Fruit fly (Drosophila melanogaster): ENCODE measurements around the gene CG5828.

The CG5828 gene

DNA sequence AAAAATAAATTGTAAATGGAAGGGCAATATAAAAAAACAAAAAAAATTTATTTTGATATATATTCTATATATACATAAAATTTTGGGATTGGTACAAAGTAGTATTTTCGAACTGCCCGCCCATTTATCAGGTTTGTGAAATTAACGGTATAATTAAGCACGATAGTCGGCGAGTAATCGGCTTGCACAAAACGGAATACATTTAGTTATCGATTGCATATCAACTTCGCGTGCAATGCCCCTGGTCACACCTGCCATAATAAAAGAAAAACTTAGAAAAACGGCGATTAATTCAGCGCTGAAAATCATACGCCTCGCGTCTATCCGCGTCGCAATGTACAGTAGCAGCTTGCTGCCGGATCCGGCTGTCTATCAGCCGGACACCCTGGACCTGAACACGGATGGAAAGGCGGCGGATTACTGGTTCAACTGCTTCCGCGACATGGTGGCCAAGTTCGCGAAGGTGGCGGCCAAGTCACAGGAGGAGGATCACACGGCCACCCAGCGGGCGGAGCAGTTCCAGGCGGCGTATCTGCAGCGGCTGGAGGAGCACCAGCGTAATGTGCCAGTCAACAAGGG lies at the start of gene CG5828:
Gene CG5828 (plus strand): TSS at position 205 of the 579 bp plus-strand sequence.
- no peak for TF ChIP-seq CG8478 (optimal IDR thresholded peaks at IDR 0.05)
- no peak for TF ChIP-seq CTCF (optimal IDR thresholded peaks at IDR 0.05)

DNA sequence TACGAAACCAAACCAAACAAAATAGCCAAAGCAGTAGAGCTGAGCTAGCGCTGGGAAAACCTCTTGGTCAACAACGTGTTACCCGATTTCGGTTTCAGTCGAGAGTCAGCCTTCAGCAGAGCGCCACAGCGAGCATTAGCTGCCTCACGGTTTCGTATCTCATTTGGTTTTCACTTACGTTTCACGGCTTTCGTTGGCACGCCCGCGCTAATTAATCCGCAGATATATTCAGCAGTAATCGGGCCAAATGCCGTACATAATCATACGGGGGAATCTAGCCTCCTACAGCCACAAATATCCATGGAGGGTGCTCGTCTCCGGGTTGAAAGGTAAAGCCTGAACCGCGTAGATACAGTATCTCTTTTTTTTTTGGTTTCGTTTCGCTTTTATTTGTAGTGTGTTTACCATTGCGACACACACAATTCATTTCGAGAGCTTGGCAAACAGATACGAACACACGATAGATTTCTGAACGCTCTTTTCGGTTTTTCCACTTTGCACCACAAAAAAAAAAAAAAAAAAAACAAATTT lies 49.4 kb upstream of the CG5828 start, which contains the start of gene CG31650:
Gene CG31650 (minus strand): TSS at position 352 of the 531 bp plus-strand sequence.
- TF ChIP-seq CTCF (optimal IDR thresholded peaks at IDR 0.05) (no peak), CG8478 (optimal IDR thresholded peaks at IDR 0.05) (no peak)

DNA sequence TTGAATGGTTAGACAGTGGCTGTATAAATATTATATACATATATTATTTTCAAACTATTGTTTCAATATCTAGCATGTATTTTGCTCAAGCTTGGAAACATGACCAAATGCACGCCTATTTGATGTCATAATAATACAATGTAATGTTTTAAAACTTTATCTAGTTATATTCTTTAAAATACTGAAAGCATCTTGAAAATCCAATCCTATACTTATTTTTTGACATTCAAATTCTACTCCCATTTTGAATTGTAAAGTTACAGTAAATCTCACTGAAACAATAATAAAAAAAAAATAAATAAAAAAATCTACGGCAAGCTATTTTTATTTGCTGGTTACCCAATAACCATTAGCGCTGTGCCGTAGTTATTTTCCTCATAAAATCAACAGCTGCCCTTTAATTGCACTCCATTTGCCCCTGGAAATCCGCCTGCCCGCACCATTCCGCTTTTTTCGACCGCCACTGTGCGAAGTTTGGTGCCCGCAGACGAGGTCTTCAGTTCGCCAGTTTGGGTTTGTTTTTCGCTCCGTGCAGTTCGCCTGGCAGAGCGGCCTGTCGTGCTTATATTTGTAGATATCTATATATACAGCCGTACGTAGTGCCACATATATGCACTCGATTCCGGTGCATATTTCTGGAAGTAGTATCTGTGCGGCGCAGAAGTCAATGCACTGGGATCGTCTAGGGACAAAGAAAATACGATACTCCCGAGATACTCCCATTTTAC lies 48.7 kb upstream of the CG5828 start:
- TF ChIP-seq CTCF (optimal IDR thresholded peaks at IDR 0.05), result no peak
- TF ChIP-seq CG8478 (optimal IDR thresholded peaks at IDR 0.05), result no peak

DNA sequence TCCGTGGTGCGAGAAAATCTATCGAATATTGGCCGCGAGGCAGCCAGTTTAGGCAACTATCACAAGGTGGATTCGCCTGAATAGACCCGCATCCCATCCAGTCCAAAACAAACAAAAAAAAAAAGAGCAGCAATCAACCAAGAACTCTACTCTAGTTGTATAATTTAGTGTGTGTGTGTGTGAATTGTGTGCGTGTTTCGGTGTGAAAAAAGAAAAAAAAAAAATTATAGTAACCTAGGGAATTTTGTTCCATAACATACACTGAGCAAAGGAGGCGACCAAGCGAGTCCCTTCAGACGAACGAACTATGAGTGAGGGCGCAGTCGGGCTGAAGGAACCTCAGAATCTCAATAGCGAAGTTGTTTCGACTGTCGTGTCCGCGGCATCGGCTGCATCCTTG lies 47.5 kb upstream of the CG5828 start:
- TF ChIP-seq CTCF (optimal IDR thresholded peaks at IDR 0.05) (no peak), CG8478 (optimal IDR thresholded peaks at IDR 0.05) (no peak)

DNA sequence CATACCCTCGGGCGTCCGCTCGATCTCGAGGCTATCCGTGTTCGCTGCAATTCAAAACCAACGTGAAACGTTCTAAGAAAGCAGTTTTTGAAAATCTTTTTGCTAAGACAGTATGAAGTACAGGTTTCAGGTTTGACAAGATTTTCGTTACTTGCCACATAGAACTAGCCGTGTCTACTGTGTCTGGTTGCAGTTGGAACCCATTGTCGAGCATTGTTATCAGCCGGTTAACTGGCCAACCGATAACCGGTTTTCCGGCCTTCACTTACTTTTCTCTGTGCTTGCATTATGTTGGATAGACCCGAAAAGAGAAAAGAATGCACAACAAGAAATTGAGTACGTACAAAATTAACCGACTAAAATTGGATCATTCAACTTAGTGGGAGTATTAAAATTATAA lies 43.8 kb upstream of the CG5828 start:
- no peak for TF ChIP-seq CG8478 (optimal IDR thresholded peaks at IDR 0.05)
- TF ChIP-seq CTCF (optimal IDR thresholded peaks at IDR 0.05), result no peak

DNA sequence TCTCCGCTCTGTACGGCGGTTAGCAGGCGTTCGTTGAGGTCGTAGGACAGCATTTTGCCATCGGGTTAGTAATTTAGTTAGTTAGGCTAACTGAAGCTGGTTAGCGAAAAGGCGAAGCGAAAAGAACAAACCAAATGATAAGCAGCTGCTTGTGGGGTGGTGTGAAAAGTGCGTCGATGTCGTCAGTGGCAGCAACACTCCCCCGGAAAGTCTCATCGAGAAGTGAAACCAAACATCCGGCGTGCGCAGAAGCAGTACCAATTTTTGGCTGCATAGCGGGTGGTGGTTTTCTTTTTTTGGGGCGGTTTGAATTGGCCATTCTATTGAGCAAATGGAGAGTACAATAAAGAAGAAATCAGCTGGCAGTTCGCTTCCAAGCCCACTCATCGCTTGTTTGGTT lies 43.0 kb upstream of the CG5828 start, which contains the start of gene CG9121:
Gene CG9121 (minus strand): TSS at position 238 of the 400 bp plus-strand sequence.
- no peak for TF ChIP-seq CTCF (optimal IDR thresholded peaks at IDR 0.05)
- no peak for TF ChIP-seq CG8478 (optimal IDR thresholded peaks at IDR 0.05)

DNA sequence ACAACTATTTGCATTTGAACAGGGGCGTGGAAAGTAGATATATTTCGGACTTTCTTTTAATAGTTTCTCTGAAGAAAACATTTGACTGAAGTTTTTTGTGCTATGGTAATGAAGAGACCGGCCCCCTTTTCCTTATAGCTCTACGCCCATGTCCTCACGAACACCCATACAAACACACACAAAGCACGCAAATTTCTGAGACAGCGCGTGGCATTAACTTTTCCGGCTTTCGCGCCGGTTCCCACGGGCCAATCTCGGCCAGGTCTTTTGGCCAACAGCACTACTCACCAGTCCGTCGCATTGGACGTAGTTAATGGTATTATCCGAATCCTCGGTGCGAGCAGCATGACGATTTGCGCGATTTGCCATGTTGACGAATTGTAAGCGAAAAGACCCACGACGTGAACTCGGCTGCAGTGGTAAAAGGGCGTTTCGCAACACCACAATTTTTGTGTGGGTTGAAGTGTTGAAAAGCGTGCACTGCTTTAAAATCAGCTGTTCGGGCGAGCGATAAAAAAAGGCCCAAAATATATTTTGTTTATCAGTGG lies 41.3 kb upstream of the CG5828 start, which contains the start of gene senju:
Gene senju (plus strand): TSS at position 477 of the 548 bp plus-strand sequence.
- no peak for TF ChIP-seq CG8478 (optimal IDR thresholded peaks at IDR 0.05)
- TF ChIP-seq CTCF (optimal IDR thresholded peaks at IDR 0.05), result peak in 1 of 2 experiments; percentile 1

DNA sequence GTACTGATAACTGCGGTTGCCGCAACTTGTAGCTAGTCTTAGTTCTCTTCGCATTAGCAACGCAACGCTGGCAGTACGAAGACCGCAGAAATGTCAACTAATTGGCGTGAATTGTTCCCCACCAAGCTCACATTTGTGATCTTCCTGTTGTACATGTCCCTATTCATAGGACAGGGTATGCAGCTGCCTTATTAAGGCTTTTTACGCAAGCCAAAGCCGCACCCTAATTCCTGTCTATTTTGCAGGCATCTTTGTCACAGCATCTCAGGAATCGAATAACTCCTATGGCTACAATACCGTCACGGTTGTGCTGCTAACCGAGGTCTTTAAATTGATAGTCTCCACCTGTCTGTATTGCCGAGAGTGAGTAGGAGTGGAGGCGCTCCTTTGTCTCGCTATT lies 40.8 kb upstream of the CG5828 start, which contains the start of gene eIF3h:
Gene eIF3h (minus strand): TSS at position 101 of the 400 bp plus-strand sequence.
- TF ChIP-seq CTCF (optimal IDR thresholded peaks at IDR 0.05), result no peak
- no peak for TF ChIP-seq CG8478 (optimal IDR thresholded peaks at IDR 0.05)

DNA sequence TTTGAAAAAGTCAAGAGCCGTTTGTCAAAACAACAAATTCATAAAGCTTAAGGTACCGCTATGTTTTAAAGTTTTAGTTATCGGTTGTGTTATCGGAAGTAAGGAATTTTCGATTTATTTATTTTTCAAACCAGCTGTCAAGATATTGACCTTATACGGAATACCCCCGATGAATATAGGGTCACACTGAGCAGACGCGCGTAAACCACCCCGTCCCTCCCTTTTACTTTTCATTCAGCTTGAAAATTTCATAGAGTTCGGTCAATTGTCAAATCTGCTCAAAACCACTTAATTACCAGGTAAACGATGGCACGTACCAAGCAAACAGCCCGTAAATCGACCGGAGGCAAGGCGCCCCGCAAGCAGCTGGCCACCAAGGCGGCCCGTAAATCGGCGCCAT lies 38.8 kb upstream of the CG5828 start, which contains the start of the genes CG14036 and His3.3A:
Gene CG14036 (minus strand): TSS at position 64 of the 400 bp plus-strand sequence.
Gene His3.3A (plus strand): TSS at position 106 of the 400 bp plus-strand sequence.
- TF ChIP-seq CTCF (optimal IDR thresholded peaks at IDR 0.05) (peak; percentile 5 to 21), CG8478 (optimal IDR thresholded peaks at IDR 0.05) (no peak)

DNA sequence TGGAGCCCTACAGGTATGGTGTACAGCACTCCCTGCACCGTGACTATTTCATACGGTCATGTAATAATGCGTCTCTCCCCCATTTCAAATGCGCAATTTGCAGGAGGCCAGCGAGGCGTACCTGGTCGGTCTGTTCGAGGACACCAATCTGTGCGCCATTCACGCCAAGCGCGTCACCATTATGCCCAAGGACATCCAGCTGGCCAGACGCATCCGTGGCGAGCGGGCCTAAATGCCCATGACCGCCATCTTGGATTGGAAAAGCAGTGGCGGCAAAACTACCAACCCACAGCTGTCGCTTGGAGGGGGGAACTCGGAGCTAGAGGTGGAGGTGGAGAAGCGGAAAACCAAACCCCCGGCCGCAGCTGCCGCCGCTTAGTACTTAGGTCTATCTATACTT lies 38.2 kb upstream of the CG5828 start:
- TF ChIP-seq CG8478 (optimal IDR thresholded peaks at IDR 0.05) (no peak), CTCF (optimal IDR thresholded peaks at IDR 0.05) (no peak)

DNA sequence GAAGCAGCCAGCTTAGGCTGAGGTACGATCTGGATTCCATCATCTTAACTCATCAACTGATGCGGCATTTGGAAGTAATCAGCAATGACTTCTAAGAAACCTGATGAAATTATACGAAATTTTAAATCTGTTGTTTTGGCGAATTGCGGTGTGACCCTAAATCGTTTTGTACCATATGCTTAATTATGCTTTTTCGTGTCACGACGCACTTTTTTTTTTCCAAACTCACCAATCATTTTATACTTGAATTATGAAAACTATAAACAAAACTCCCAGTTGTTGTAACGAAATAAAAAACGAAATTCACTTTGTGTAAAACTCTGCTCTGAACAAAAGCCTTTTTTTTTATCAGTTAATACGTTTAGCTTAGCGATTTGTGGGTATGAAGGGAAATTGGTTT lies 35.7 kb upstream of the CG5828 start, which contains the start of gene Nepl3:
Gene Nepl3 (minus strand): TSS at position 155 of the 400 bp plus-strand sequence.
- TF ChIP-seq CTCF (optimal IDR thresholded peaks at IDR 0.05) (no peak), CG8478 (optimal IDR thresholded peaks at IDR 0.05) (no peak)

DNA sequence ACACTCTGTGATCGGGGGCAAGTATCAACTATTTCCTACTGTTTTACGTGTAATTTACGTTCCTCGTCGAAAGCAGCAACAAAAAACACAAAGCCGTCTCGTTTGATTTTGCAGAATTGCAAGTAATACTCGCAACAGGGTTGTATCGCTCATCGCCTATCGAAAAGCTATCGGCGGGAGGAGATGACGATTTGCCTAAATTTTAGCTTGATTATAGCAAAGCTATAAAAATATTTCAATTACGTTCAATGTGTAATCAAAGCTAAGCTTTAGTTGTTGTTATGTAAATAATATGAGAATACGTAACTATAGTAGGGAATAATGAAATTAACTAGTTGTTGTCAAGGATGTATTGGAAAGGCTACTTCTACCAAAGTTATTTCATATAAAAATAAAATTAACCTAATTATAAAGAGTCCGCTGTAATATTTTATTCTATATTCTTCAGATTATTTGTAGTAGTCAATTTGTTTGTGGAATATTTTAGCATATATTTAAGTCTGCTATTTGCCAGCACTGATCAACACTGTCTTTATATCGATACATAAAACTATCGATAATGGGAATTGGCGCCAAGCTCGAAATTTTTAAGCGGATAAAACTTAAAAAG lies 34.0 kb upstream of the CG5828 start, which contains the start of gene Rpn11:
Gene Rpn11 (minus strand): TSS at position 146 of the 610 bp plus-strand sequence.
- TF ChIP-seq CTCF (optimal IDR thresholded peaks at IDR 0.05) (no peak), CG8478 (optimal IDR thresholded peaks at IDR 0.05) (no peak)

DNA sequence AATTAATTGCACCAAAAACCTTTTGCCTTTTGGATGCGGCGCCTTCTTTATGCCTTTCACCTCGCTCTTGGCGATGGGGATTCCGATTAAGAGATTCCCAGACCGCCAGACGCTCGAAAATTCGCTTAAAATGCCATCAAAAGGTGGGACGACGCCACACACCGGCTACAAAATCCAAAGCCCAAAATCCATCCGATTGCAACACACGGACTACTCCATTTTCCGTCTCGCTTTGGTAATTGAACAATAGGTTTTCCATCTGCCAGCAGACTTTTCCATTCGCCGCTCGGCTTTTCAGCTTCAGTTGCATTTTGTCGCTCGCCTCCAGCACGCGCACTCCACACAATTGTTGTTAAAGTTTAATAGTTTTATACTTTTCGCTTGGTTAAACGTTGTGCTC lies 33.3 kb upstream of the CG5828 start, which contains the start of gene qtc:
Gene qtc (plus strand): TSS at position 301 of the 400 bp plus-strand sequence.
- TF ChIP-seq CTCF (optimal IDR thresholded peaks at IDR 0.05), result no peak
- no peak for TF ChIP-seq CG8478 (optimal IDR thresholded peaks at IDR 0.05)

DNA sequence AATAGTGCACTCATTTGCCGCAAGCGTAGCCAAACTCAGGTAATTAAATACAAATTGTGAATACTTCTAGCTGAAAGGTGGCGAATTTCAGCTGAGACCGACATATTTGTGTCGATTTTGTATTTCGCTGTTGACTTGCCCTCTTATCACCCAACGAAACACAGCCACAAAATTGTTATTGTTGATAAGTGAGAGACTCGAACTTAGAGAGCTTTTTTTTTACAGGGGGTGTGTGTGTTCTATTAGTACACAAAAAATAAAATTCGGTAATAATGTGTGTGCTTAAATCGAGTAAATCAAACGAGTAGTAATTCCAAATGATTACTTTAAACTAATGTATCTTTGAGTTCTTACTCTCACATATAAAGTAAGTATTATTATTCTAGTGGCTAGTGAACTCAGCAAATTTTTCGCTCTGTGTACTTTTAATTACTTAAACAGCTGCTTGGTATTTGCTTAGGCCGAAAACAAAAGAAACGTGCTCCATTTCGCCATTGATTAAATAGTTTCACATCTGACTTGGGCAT lies 32.8 kb upstream of the CG5828 start:
- TF ChIP-seq CTCF (optimal IDR thresholded peaks at IDR 0.05), result no peak
- TF ChIP-seq CG8478 (optimal IDR thresholded peaks at IDR 0.05), result no peak
